Worm (Caenorhabditis elegans): ENCODE measurements around the gene F25D1.5.

Gene F25D1.5

DNA sequence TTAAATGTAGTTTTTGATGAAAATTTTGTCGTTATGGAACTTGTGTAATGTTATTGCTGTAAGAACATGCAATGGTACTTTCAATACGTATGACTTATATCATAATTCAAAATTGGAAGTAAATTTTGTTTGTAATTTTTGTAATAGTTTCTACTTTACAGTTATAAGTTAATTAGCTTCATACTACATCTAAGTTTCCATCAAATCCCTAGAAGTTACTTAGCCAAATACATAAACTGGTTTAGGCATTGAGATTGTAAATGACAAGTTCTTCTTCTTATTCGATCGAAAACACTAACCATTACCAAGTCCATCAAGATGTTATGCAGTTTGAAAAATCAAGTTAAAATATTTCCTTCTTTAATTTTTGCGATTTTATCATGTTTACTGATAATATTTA, 3.1 kb upstream of the F25D1.5 start, which contains the start of gene F32G8.2:
F32G8.2 (plus strand) TSS at position 301 of the 400 bp plus-strand sequence.
- TF ChIP-seq pax-1 (tag; optimal IDR thresholded peaks at IDR 0.05) (no peak), sox-2 (GFP tag; IDR thresholded peaks at IDR 0.05) (no peak), ceh-9 (tag; optimal IDR thresholded peaks at IDR 0.05) (no peak), pag-3 (tag; optimal IDR thresholded peaks at IDR 0.05; ENCODE audit: borderline replicate concordance) (no peak), unc-3 (GFP tag; conservative IDR thresholded peaks at IDR 0.05) (no peak), unc-3 (tag; optimal IDR thresholded peaks at IDR 0.05) (no peak), elt-4 (tag; optimal IDR thresholded peaks at IDR 0.05) (no peak), T23F11.4 (GFP tag; optimal IDR thresholded peaks at IDR 0.05) (no peak), ceh-24 (tag; optimal IDR thresholded peaks at IDR 0.05) (no peak), pros-1 (tag; optimal IDR thresholded peaks at IDR 0.05) (no peak), ceh-34 (tag; optimal IDR thresholded peaks at IDR 0.05) (no peak), ceh-30 (tag; optimal IDR thresholded peaks at IDR 0.05) (no peak), fkh-6 (tag; optimal IDR thresholded peaks at IDR 0.05) (no peak), K02D7.2 (tag; optimal IDR thresholded peaks at IDR 0.05) (no peak), hlh-30 (tag; optimal IDR thresholded peaks at IDR 0.05; ENCODE audit: insufficient read depth) (no peak), syd-9 (tag; optimal IDR thresholded peaks at IDR 0.05) (no peak), nfya-1 (tag; optimal IDR thresholded peaks at IDR 0.05) (no peak), pqm-1 (tag; optimal IDR thresholded peaks at IDR 0.05) (no peak)

- TF ChIP-seq che-1 (tag; optimal IDR thresholded peaks at IDR 0.05) (no peak), nfya-1 (tag; optimal IDR thresholded peaks at IDR 0.05) (no peak)
Observed at ce11 chrV:10548981-10549380, 2.4 kb upstream of the F25D1.5 start, which contains the start of gene srd-34. srd-34 (minus strand) TSS chrV:10549081.

DNA sequence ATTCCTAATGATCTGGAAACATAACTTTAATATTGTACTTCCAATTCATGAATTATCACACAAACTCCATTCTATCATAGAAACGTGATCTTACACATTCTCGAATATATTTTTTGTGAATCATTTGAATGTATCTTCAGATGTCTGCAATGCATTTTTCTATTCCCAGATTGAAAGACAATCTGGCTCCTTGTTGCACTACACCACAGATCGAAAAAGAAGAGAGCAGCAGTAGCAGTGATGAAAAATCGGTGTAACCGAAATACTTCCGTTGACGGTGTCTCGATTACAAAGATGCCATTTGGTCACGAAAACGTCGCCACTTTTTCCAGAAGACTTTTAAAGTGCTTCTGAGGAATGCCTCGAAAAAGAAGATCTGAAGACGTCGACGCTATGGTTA, 6.6 kb downstream of the F25D1.5 start, which contains the start of gene degt-1:
degt-1 (plus strand) TSS at position 301 of the 400 bp plus-strand sequence.
- TF ChIP-seq elt-4 (tag; optimal IDR thresholded peaks at IDR 0.05), result no peak
- TF ChIP-seq madf-2 (tag; optimal IDR thresholded peaks at IDR 0.05), result no peak
- TF ChIP-seq nfya-1 (tag; optimal IDR thresholded peaks at IDR 0.05), result no peak
- TF ChIP-seq C38D4.7 (GFP tag; optimal IDR thresholded peaks at IDR 0.05), result no peak
- TF ChIP-seq ceh-14 (tag; optimal IDR thresholded peaks at IDR 0.05), result no peak
- no peak for TF ChIP-seq unc-42 (tag; optimal IDR thresholded peaks at IDR 0.05)
- TF ChIP-seq syd-9 (tag; optimal IDR thresholded peaks at IDR 0.05), result no peak
- TF ChIP-seq eyg-1 (tag; optimal IDR thresholded peaks at IDR 0.05), result no peak
- TF ChIP-seq dmd-4 (tag; optimal IDR thresholded peaks at IDR 0.05; ENCODE audit: borderline replicate concordance), result no peak
- no peak for TF ChIP-seq sox-4 (tag; optimal IDR thresholded peaks at IDR 0.05)
- no peak for TF ChIP-seq nhr-232 (tag; optimal IDR thresholded peaks at IDR 0.05)
- no peak for TF ChIP-seq sdc-2 (tag; optimal IDR thresholded peaks at IDR 0.05)
- no peak for TF ChIP-seq ref-2 (tag; optimal IDR thresholded peaks at IDR 0.05)
- TF ChIP-seq gmeb-2 (tag; optimal IDR thresholded peaks at IDR 0.05), result no peak

DNA sequence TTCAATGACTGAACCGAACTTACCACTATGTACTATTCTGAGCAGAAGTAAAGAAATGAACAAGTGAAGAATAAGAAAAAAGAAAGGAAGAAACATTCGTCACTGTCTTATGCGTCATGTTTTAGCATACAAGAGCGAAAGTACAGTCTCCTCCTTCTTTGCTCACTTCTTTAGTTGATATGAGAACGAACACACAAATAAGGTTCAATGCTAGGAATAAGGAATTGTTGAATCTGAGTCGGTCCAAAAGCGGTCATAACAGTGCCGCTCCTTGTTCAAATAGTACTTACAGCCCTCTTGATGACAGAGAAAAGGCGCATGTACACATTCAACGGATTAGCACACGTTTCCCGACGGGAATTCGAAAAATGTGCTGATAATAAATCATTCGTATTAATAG, 7.5 kb downstream of the F25D1.5 start, which contains the start of gene F25D1.8:
F25D1.8 (plus strand) TSS at position 301 of the 400 bp plus-strand sequence.
- TF ChIP-seq npax-4 (tag; optimal IDR thresholded peaks at IDR 0.05) (no peak), ttx-3 (tag; optimal IDR thresholded peaks at IDR 0.05) (no peak)

ce11 chrV:10536808-10537207, 9.8 kb downstream of the F25D1.5 start:
- TF ChIP-seq hlh-30 (tag; optimal IDR thresholded peaks at IDR 0.05; ENCODE audit: insufficient read depth) (peak; percentile 8), fax-1 (tag; optimal IDR thresholded peaks at IDR 0.05) (no peak), sdc-2 (tag; optimal IDR thresholded peaks at IDR 0.05) (peak; percentile 1), hlh-15 (tag; optimal IDR thresholded peaks at IDR 0.05) (no peak), unc-55 (GFP tag; optimal IDR thresholded peaks at IDR 0.05) (peak; percentile 29), ceh-6 (GFP tag; optimal IDR thresholded peaks at IDR 0.05) (no peak), nfya-1 (tag; optimal IDR thresholded peaks at IDR 0.05) (peak; percentile 80), pag-3 (tag; optimal IDR thresholded peaks at IDR 0.05; ENCODE audit: borderline replicate concordance) (no peak), odd-2 (tag; optimal IDR thresholded peaks at IDR 0.05) (no peak), dve-1 (tag; optimal IDR thresholded peaks at IDR 0.05) (peak; percentile 35), pros-1 (tag; optimal IDR thresholded peaks at IDR 0.05) (peak; percentile 32), eyg-1 (tag; optimal IDR thresholded peaks at IDR 0.05) (no peak), pat-9 (tag; optimal IDR thresholded peaks at IDR 0.05) (no peak), ceh-30 (tag; optimal IDR thresholded peaks at IDR 0.05) (peak; percentile 48), elt-2 (tag; optimal IDR thresholded peaks at IDR 0.05) (peak; percentile 37), ceh-48 (tag; optimal IDR thresholded peaks at IDR 0.05) (peak; percentile 50), ceh-31 (tag; optimal IDR thresholded peaks at IDR 0.05) (peak; percentile 77), ceh-18 (tag; optimal IDR thresholded peaks at IDR 0.05) (peak; percentile 65), ama-1 (optimal IDR thresholded peaks at IDR 0.05) (no peak), unc-42 (tag; optimal IDR thresholded peaks at IDR 0.05) (peak; percentile 91), rnt-1 (tag; optimal IDR thresholded peaks at IDR 0.05) (peak; percentile 63), ref-2 (tag; optimal IDR thresholded peaks at IDR 0.05) (peak; percentile 66)
